Worm (Caenorhabditis elegans): ENCODE measurements around the gene C18A3.11.

- TF ChIP-seq W03F9.2 (tag; optimal IDR thresholded peaks at IDR 0.05) = no peak
- TF ChIP-seq him-1 (tag; optimal IDR thresholded peaks at IDR 0.05) = no peak
Measured at ce11 chrII:5745088-5745487, 14.3 kb downstream of the C18A3.11 start, which contains the start of gene F10C1.9.
